Fruit fly (Drosophila melanogaster) whole organism, adult: ENCODE data around the gene CG31673.

Experiments used
- CG11617 ChIP-seq: fragments of 200-800 bp; sonication (Bioruptor generic); optimal IDR thresholded peaks from 2 replicates; lab custom pipeline; 2017; ENCODE audit warnings: mild to moderate bottlenecking, missing biosample characterization, missing genetic modification reagents, missing genetic modification characterization
- CG12768 ChIP-seq: fragments of 200-800 bp; sonication (Bioruptor generic); optimal IDR thresholded peaks from 2 replicates; lab custom pipeline; 2017; ENCODE audit warnings: missing biosample characterization, missing genetic modification characterization, mild to moderate bottlenecking, moderate library complexity, missing genetic modification reagents
- CG14711 ChIP-seq: fragments of 200-800 bp; sonication (Bioruptor generic); optimal IDR thresholded peaks from 2 replicates; lab custom pipeline; 2018; ENCODE audit warnings: missing biosample characterization, mild to moderate bottlenecking, missing genetic modification characterization, moderate library complexity
- CG1620 ChIP-seq: fragments of 200-800 bp; sonication (Bioruptor generic); optimal IDR thresholded peaks from 2 replicates; lab custom pipeline; 2016; ENCODE audit warnings: missing biosample characterization, missing genetic modification characterization
- CG33017 ChIP-seq: fragments of 200-800 bp; sonication (Bioruptor generic); optimal IDR thresholded peaks from 2 replicates; lab custom pipeline; 2018; ENCODE audit warnings: missing biosample characterization, mild to moderate bottlenecking, missing genetic modification characterization, moderate library complexity
- CG5204 ChIP-seq: fragments of 200-800 bp; sonication (Bioruptor generic); optimal IDR thresholded peaks from 2 replicates; lab custom pipeline; 2016; ENCODE audit warnings: missing biosample characterization, missing genetic modification characterization
- CG7045 ChIP-seq: fragments of 200-800 bp; sonication (Bioruptor generic); optimal IDR thresholded peaks from 2 replicates; lab custom pipeline; 2017; ENCODE audit warnings: missing biosample characterization, mild to moderate bottlenecking, missing genetic modification characterization
- CG7101 ChIP-seq: fragments of 200-800 bp; sonication (Bioruptor generic); optimal IDR thresholded peaks from 2 replicates; lab custom pipeline; 2018; ENCODE audit warnings: missing biosample characterization, mild to moderate bottlenecking, missing genetic modification characterization, moderate library complexity
- Clk ChIP-seq: fragments of 200-800 bp; sonication (Bioruptor generic); optimal IDR thresholded peaks from 2 replicates; lab custom pipeline; 2017; ENCODE audit warnings: missing biosample characterization, missing genetic modification characterization
- Crg-1 ChIP-seq: fragments of 200-800 bp; sonication (Bioruptor generic); optimal IDR thresholded peaks from 2 replicates; lab custom pipeline; 2016; ENCODE audit warnings: missing biosample characterization, missing genetic modification characterization
- Hr96 ChIP-seq: fragments of 200-800 bp; sonication (Bioruptor generic); optimal IDR thresholded peaks from 2 replicates; lab custom pipeline; 2016; ENCODE audit warnings: missing biosample characterization, missing genetic modification characterization
- Mnt ChIP-seq: fragments of 200-800 bp; sonication (Bioruptor generic); optimal IDR thresholded peaks from 2 replicates; lab custom pipeline; 2016; ENCODE audit warnings: missing biosample characterization, mild to moderate bottlenecking, missing genetic modification characterization
- bab1 ChIP-seq: fragments of 200-800 bp; sonication (Bioruptor generic); optimal IDR thresholded peaks from 3 replicates; lab custom pipeline; 2019; ENCODE audit warnings: missing biosample characterization, mild to moderate bottlenecking, missing genetic modification characterization, moderate library complexity
- cic ChIP-seq: fragments of 200-800 bp; sonication (Bioruptor generic); optimal IDR thresholded peaks from 2 replicates; lab custom pipeline; 2017; ENCODE audit warnings: missing biosample characterization, mild to moderate bottlenecking, missing genetic modification characterization, moderate library complexity
- cnc ChIP-seq, 2 experiments: fragments of >200 bp; optimal IDR thresholded peaks; 2 replicates each; lab custom pipeline; 2017
- kay ChIP-seq: fragments of 200-800 bp; sonication (Bioruptor generic); peaks from one replicate; lab custom pipeline; 2016; ENCODE audit warnings: missing biosample characterization, missing genetic modification characterization, borderline replicate concordance
- ovo ChIP-seq: fragments of 200-800 bp; sonication (Bioruptor generic); optimal IDR thresholded peaks from 2 replicates; lab custom pipeline; 2016; ENCODE audit warnings: missing biosample characterization, missing genetic modification characterization
- pad ChIP-seq: fragments of 200-800 bp; sonication (Bioruptor generic); optimal IDR thresholded peaks from 3 replicates; lab custom pipeline; 2017; ENCODE audit warnings: missing biosample characterization, missing genetic modification characterization, mild to moderate bottlenecking, moderate library complexity, missing genetic modification reagents
- tj ChIP-seq: fragments of 200-800 bp; sonication (Bioruptor generic); optimal IDR thresholded peaks from 3 replicates; lab custom pipeline; 2017; ENCODE audit warnings: missing biosample characterization, mild to moderate bottlenecking, missing genetic modification characterization, moderate library complexity
- toe ChIP-seq: fragments of 200-800 bp; sonication (Bioruptor generic); optimal IDR thresholded peaks from 2 replicates; lab custom pipeline; 2016; ENCODE audit warnings: missing biosample characterization, missing genetic modification characterization

The CG31673 gene

DNA sequence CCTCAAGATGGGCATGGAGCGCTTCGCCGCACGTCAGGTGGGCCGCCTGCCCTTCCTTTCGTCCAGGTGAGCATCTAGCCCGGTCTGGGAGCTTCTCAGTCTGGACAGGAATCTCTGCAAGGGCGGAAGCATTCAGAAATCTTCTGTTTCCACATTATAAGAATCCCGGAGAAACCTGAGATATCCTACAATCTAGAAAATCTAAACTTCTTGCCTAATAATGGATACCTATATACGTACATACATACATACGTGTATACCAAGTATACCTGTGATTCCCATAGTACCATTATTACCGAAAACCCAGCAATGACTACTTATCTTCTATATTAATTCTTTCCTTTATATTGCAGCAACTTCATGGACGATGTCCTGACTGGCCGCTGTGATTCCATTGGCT is 41.4 kb upstream of the CG31673 start:
- no peak for TF ChIP-seq tj (GFP tag; lab: Kevin White, UChicago)
- no peak for TF ChIP-seq CG7045 (GFP tag; lab: Kevin White, UChicago)
- TF ChIP-seq CG12768: no peak
- no peak for TF ChIP-seq CG33017 (tag; lab: Kevin White, UChicago)
- TF ChIP-seq Clk (GFP tag; lab: Kevin White, UChicago): no peak
- TF ChIP-seq pad (GFP tag; lab: Kevin White, UChicago): no peak
- no peak for TF ChIP-seq bab1 (GFP tag; lab: Kevin White, UChicago)
- TF ChIP-seq toe (GFP tag; lab: Kevin White, UChicago): no peak
- TF ChIP-seq kay (GFP tag; lab: Kevin White, UChicago): no peak
- no peak for TF ChIP-seq CG5204 (GFP tag; lab: Kevin White, UChicago)

DNA sequence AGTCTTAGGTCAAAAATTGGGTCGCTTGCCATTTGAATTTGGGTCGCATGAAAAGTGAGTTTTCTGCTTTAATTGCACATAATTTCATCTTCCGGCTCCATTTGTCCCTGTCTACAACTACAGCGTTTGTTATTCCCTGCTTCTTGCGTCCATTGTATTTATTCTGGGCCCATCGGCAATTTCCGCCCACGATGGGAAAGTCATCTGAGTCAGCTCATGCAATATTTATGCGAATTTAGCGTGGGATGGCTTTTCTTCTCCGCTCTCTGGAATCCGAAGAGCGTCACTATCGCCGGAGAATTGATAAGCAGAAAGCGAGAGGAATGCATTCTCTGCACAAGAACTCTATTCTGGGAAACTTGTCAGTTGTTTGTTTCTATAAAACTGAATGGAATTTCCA is 36.9 kb upstream of the CG31673 start:
- TF ChIP-seq Crg-1 (GFP tag; lab: Kevin White, UChicago): no peak
- no peak for TF ChIP-seq Clk (GFP tag; lab: Kevin White, UChicago)
- peak; percentile 53 for TF ChIP-seq kay (GFP tag; lab: Kevin White, UChicago)
- TF ChIP-seq pad (GFP tag; lab: Kevin White, UChicago): no peak

DNA sequence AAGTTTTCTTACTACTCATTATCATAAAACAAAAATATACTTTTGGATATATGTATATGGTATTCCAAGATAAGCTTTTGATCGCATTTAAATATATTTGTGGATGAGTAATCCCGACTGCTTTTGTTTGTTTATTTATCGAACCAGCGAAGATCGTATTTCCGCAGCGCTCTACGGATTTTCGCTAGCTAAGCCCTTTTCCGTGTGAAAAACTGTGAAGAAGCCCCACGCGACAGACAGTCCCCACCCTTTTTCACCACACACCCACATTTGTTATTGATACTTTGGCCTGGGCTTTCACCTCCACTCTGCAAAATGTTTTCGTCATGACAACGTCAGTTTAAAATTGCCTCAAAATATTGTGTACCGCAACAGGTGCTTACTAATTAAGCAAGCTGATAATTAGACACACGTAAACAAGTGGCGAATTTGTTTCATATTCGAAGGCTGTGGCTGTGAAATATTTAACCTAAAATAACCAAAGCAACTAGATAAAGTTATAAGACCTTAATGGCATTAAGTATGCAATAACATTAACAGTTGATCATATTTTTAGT is 36.3 kb upstream of the CG31673 start:
- no peak for TF ChIP-seq ovo (GFP tag; lab: Kevin White, UChicago)
- no peak for TF ChIP-seq pad (GFP tag; lab: Kevin White, UChicago)
- TF ChIP-seq CG7101: no peak
- TF ChIP-seq CG33017 (tag; lab: Kevin White, UChicago): no peak
- no peak for TF ChIP-seq Hr96 (GFP tag; lab: Kevin White, UChicago)
- peak; percentile 95 for TF ChIP-seq tj (GFP tag; lab: Kevin White, UChicago)
- TF ChIP-seq kay (GFP tag; lab: Kevin White, UChicago): peak; percentile 72
- TF ChIP-seq CG14711 (tag; lab: Kevin White, UChicago): no peak
- no peak for TF ChIP-seq CG11617
- no peak for TF ChIP-seq Clk (GFP tag; lab: Kevin White, UChicago)
- no peak for TF ChIP-seq Crg-1 (GFP tag; lab: Kevin White, UChicago)
- TF ChIP-seq Mnt: peak; percentile 6
- no peak for TF ChIP-seq CG7045 (GFP tag; lab: Kevin White, UChicago)
- no peak for TF ChIP-seq bab1 (GFP tag; lab: Kevin White, UChicago)
- TF ChIP-seq CG12768: peak; percentile 62
- no peak for TF ChIP-seq CG5204 (GFP tag; lab: Kevin White, UChicago)
- no peak for TF ChIP-seq CG1620

- no peak for TF ChIP-seq toe (GFP tag; lab: Kevin White, UChicago)
- TF ChIP-seq CG5204 (GFP tag; lab: Kevin White, UChicago): no peak
- TF ChIP-seq cic (GFP tag; lab: Kevin White, UChicago): peak; percentile 67
- no peak for TF ChIP-seq CG1620
- peak; percentile 51 for TF ChIP-seq CG7101
- TF ChIP-seq CG33017 (tag; lab: Kevin White, UChicago): peak; percentile 63
- TF ChIP-seq Crg-1 (GFP tag; lab: Kevin White, UChicago): no peak
- TF ChIP-seq kay (GFP tag; lab: Kevin White, UChicago): peak; percentile 93
- TF ChIP-seq Hr96 (GFP tag; lab: Kevin White, UChicago): peak; percentile 6
- no peak for TF ChIP-seq CG7045 (GFP tag; lab: Kevin White, UChicago)
- no peak for TF ChIP-seq cnc (optimal IDR thresholded peaks at IDR 0.05; lab: Kevin White, UChicago)
- no peak for TF ChIP-seq Clk (GFP tag; lab: Kevin White, UChicago)
- peak; percentile 79 for TF ChIP-seq bab1 (GFP tag; lab: Kevin White, UChicago)
- TF ChIP-seq CG14711 (tag; lab: Kevin White, UChicago): peak; percentile 19
- peak; percentile 13 for TF ChIP-seq tj (GFP tag; lab: Kevin White, UChicago)
- TF ChIP-seq CG11617: no peak
- TF ChIP-seq ovo (GFP tag; lab: Kevin White, UChicago): peak; percentile 33
- TF ChIP-seq Mnt: peak; percentile 77
- TF ChIP-seq pad (GFP tag; lab: Kevin White, UChicago): peak; percentile 9
- peak; percentile 70 for TF ChIP-seq CG12768
Measured at dm6 chr2L:20793881-20794280, 35.5 kb upstream of the CG31673 start.

DNA sequence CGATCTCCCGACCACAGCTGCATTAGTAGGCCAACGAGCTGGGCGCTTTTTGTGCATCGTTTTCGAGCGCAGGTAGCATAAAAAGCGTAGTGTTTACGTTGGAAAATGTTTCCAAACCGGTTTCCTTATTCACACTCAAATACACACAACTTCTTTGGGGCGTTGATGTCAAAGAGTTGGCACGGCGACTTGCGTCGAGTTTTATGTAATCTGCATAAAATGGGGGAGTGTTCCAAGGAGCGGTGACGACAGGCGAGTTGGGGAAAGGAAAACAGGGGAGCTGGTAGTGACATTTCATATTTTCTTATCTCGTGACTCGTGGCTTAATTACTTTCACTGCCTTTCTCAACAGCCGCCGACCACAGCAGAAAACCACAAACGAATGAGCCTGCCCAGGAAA is 34.8 kb upstream of the CG31673 start:
- TF ChIP-seq CG11617 (no peak), Clk (GFP tag; lab: Kevin White, UChicago) (no peak), CG1620 (no peak), toe (GFP tag; lab: Kevin White, UChicago) (no peak), cic (GFP tag; lab: Kevin White, UChicago) (no peak), Crg-1 (GFP tag; lab: Kevin White, UChicago) (no peak), CG14711 (tag; lab: Kevin White, UChicago) (no peak), CG12768 (no peak), bab1 (GFP tag; lab: Kevin White, UChicago) (no peak), Hr96 (GFP tag; lab: Kevin White, UChicago) (no peak), CG7045 (GFP tag; lab: Kevin White, UChicago) (no peak), pad (GFP tag; lab: Kevin White, UChicago) (no peak), tj (GFP tag; lab: Kevin White, UChicago) (no peak), CG33017 (tag; lab: Kevin White, UChicago) (no peak), ovo (GFP tag; lab: Kevin White, UChicago) (no peak), CG7101 (no peak)

DNA sequence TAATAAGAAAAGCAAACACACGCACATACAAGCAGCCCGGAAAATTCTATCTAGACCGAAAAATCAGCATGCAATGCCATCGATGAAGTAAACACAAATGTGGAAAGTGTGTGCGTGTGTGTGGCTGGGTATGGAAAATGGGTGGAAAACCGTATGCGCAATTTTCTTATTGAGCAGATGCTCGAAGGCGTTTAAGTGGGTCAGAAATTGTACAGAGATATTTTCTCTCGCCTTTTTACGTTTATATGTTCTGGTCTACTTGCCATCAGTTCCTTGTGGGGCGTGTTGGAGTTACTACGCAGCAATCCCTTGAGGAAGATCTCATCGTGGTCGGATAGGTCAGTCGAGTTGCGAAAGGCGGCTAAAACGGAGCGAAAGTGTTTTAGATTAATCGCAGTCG is 33.6 kb upstream of the CG31673 start:
- TF ChIP-seq bab1 (GFP tag; lab: Kevin White, UChicago): no peak
- no peak for TF ChIP-seq Clk (GFP tag; lab: Kevin White, UChicago)
- no peak for TF ChIP-seq CG7101
- TF ChIP-seq CG11617: no peak
